Worm (Caenorhabditis elegans) whole organism, L4 larva: ENCODE results near the gene tbb-6.
A peak's percentile ranks its signal among the peaks of the same experiment; 100 is the strongest.

Experiments used
- D1046.2 ChIP-seq: fragments of 200-800 bp; sonication (Bioruptor generic); IDR thresholded peaks from 2 replicates; pipeline ENCODE4 v1.3.6; 2022; ENCODE audit warnings: missing genetic modification characterization, missing compliant biosample characterization
- F37D6.2 ChIP-seq: sonication (generic microtip); optimal IDR thresholded peaks from 2 replicates; lab custom pipeline; 2016; ENCODE audit warnings: mild to moderate bottlenecking, missing genetic modification characterization, missing compliant biosample characterization
- T20F7.1 ChIP-seq: fragments of 200-800 bp; sonication (Bioruptor generic); optimal IDR thresholded peaks from 2 replicates; lab custom pipeline; 2018; ENCODE audit warnings: mild to moderate bottlenecking, missing genetic modification characterization, missing compliant biosample characterization
- T26A8.4 ChIP-seq: fragments of 200-800 bp; sonication (Bioruptor generic); IDR thresholded peaks from 2 replicates; pipeline ENCODE4 v1.3.6; 2022; ENCODE audit warnings: missing genetic modification characterization, missing compliant biosample characterization
- Y105C5A.15 ChIP-seq: fragments of 200-800 bp; sonication (Bioruptor generic); IDR thresholded peaks from 2 replicates; pipeline ENCODE4 v1.3.6; 2022; ENCODE audit warnings: missing genetic modification characterization, missing compliant biosample characterization
- Y48G9A.11 ChIP-seq: fragments of 200-800 bp; sonication (Bioruptor generic); IDR thresholded peaks from 2 replicates; pipeline ENCODE4 v1.3.6; 2022; ENCODE audit warnings: missing genetic modification reagents, missing genetic modification characterization, missing compliant biosample characterization
- Y5F2A.4 ChIP-seq: fragments of 200-800 bp; sonication (Bioruptor generic); optimal IDR thresholded peaks from 2 replicates; lab custom pipeline; 2018; ENCODE audit warnings: mild to moderate bottlenecking, missing genetic modification characterization, missing compliant biosample characterization
- Y75B8A.6 ChIP-seq: fragments of 200-800 bp; sonication (Bioruptor generic); IDR thresholded peaks from 2 replicates; pipeline ENCODE4 v1.3.6; 2022; ENCODE audit warnings: missing genetic modification reagents, missing genetic modification characterization, missing compliant biosample characterization
- aha-1 ChIP-seq: fragments of 150-350 bp; peaks from one replicate; lab custom pipeline; 2014; ENCODE audit warnings: missing biosample characterization, missing genetic modification characterization
- ama-1 ChIP-seq: fragments of 150-350 bp; optimal IDR thresholded peaks from 2 replicates; lab custom pipeline; 2014; ENCODE audit warnings: inconsistent platforms, mixed read lengths
- attf-4 ChIP-seq: sonication (generic microtip); optimal IDR thresholded peaks from 3 replicates; lab custom pipeline; 2017; ENCODE audit warnings: missing biosample characterization, missing genetic modification characterization
- ceh-28 ChIP-seq: fragments of 150-350 bp; optimal IDR thresholded peaks from 2 replicates; lab custom pipeline; 2014; ENCODE audit warnings: missing biosample characterization, missing genetic modification reagents, missing genetic modification characterization
- ceh-32 ChIP-seq: sonication (generic microtip); optimal IDR thresholded peaks from 2 replicates; lab custom pipeline; 2016; ENCODE audit warnings: mild to moderate bottlenecking, missing genetic modification characterization, missing compliant biosample characterization; ENCODE audit not compliant: poor library complexity
- ceh-44 ChIP-seq: fragments of 200-800 bp; sonication (Bioruptor generic); IDR thresholded peaks from 2 replicates; pipeline ENCODE4 v1.3.6; 2022; ENCODE audit warnings: missing genetic modification reagents, missing genetic modification characterization, missing compliant biosample characterization
- ceh-62 ChIP-seq: sonication (generic microtip); optimal IDR thresholded peaks from 2 replicates; lab custom pipeline; 2017; ENCODE audit warnings: missing biosample characterization, missing genetic modification characterization
- ceh-82 ChIP-seq: sonication (generic microtip); optimal IDR thresholded peaks from 2 replicates; lab custom pipeline; 2017; ENCODE audit warnings: missing biosample characterization, missing genetic modification characterization
- cey-2 ChIP-seq: sonication (generic microtip); optimal IDR thresholded peaks from 3 replicates; lab custom pipeline; 2017; ENCODE audit warnings: missing genetic modification characterization, mild to moderate bottlenecking, missing compliant biosample characterization, antibody characterized with exemption, borderline replicate concordance; ENCODE audit not compliant: insufficient read depth
- daf-16 ChIP-seq, 3 experiments: sonication (generic microtip); optimal IDR thresholded peaks; 2 replicates each; lab custom pipeline; 2016 to 2017; ENCODE audit warnings: missing genetic modification characterization in 3 of 3, missing genetic modification reagents in 3 of 3, mild to moderate bottlenecking in 2 of 3, missing compliant biosample characterization in 2 of 3, missing biosample characterization in 1 of 3, moderate library complexity in 1 of 3
- dmd-6 ChIP-seq: fragments of 200-800 bp; sonication (Bioruptor generic); IDR thresholded peaks from 2 replicates; pipeline ENCODE4 v1.3.6; 2022; ENCODE audit warnings: missing genetic modification reagents, missing genetic modification characterization, missing compliant biosample characterization
- dmd-9 ChIP-seq: fragments of 200-800 bp; sonication (Bioruptor generic); IDR thresholded peaks from 2 replicates; pipeline ENCODE4 v1.3.6; 2022; ENCODE audit warnings: missing genetic modification reagents, missing genetic modification characterization, missing compliant biosample characterization
- dve-1 ChIP-seq: sonication (generic microtip); optimal IDR thresholded peaks from 2 replicates; lab custom pipeline; 2017; ENCODE audit warnings: antibody characterized with exemption, mild to moderate bottlenecking, missing genetic modification characterization, missing compliant biosample characterization; ENCODE audit not compliant: insufficient read depth
- hlh-11 ChIP-seq: fragments of 200-800 bp; sonication (Bioruptor generic); optimal IDR thresholded peaks from 2 replicates; lab custom pipeline; 2018; ENCODE audit warnings: mild to moderate bottlenecking, missing genetic modification characterization, missing compliant biosample characterization
- hlh-30 ChIP-seq: sonication (generic microtip); optimal IDR thresholded peaks from 2 replicates; lab custom pipeline; 2017; ENCODE audit warnings: antibody characterized with exemption, mild to moderate bottlenecking, missing genetic modification characterization, missing compliant biosample characterization; ENCODE audit not compliant: insufficient read depth
- lim-7 ChIP-seq: fragments of 200-800 bp; sonication (Bioruptor generic); IDR thresholded peaks from 2 replicates; pipeline ENCODE4 v1.3.6; 2022; ENCODE audit warnings: missing genetic modification characterization, missing compliant biosample characterization
- lin-15B ChIP-seq: fragments of 150-350 bp; sonication (generic microtip); optimal IDR thresholded peaks from 3 replicates; lab custom pipeline; 2014; ENCODE audit warnings: missing biosample characterization, missing genetic modification characterization
- lin-38 ChIP-seq: fragments of 200-800 bp; sonication (Bioruptor generic); IDR thresholded peaks from 2 replicates; pipeline ENCODE4 v1.3.6; 2022; ENCODE audit warnings: missing genetic modification reagents, missing genetic modification characterization, missing compliant biosample characterization
- lsy-2 ChIP-seq, 2 experiments: fragments of 150-350 bp in 1 of 2; sonication (generic microtip) in 1 of 2; optimal IDR thresholded peaks; 2 replicates each; lab custom pipeline; 2014 to 2017; ENCODE audit warnings: missing biosample characterization in 2 of 2, missing genetic modification characterization in 2 of 2
- madf-9 ChIP-seq: fragments of 200-800 bp; sonication (Bioruptor generic); conservative IDR thresholded peaks from 2 replicates; pipeline ENCODE4 v1.3.6; 2022; ENCODE audit warnings: missing genetic modification reagents, missing genetic modification characterization, missing compliant biosample characterization
- mdt-29 ChIP-seq: fragments of 200-800 bp; sonication (Bioruptor generic); IDR thresholded peaks from 2 replicates; pipeline ENCODE4 v1.3.6; 2022; ENCODE audit warnings: missing genetic modification reagents, missing genetic modification characterization, missing compliant biosample characterization
- mep-1 ChIP-seq: fragments of 150-350 bp; sonication (generic microtip); optimal IDR thresholded peaks from 3 replicates; lab custom pipeline; 2014; ENCODE audit warnings: missing biosample characterization, missing genetic modification characterization
- mes-2 ChIP-seq: sonication (generic microtip); optimal IDR thresholded peaks from 2 replicates; lab custom pipeline; 2016; ENCODE audit warnings: missing genotype, mild to moderate bottlenecking, missing genetic modification characterization, missing compliant biosample characterization; ENCODE audit not compliant: poor library complexity, severe bottlenecking
- mxl-2 ChIP-seq: fragments of 200-800 bp; sonication (Bioruptor generic); conservative IDR thresholded peaks from 2 replicates; pipeline ENCODE4 v1.3.6; 2022; ENCODE audit warnings: missing genetic modification reagents, missing genetic modification characterization, missing compliant biosample characterization
- mxl-3 ChIP-seq: fragments of 200-800 bp; sonication (Bioruptor generic); optimal IDR thresholded peaks from 2 replicates; lab custom pipeline; 2018; ENCODE audit warnings: mild to moderate bottlenecking, missing genetic modification characterization, missing compliant biosample characterization
- nhr-10 ChIP-seq: fragments of 150-350 bp; optimal IDR thresholded peaks from 2 replicates; lab custom pipeline; 2014; ENCODE audit warnings: missing biosample characterization, missing genetic modification characterization
- nhr-102 ChIP-seq: sonication (generic microtip); optimal IDR thresholded peaks from 2 replicates; lab custom pipeline; 2016; ENCODE audit warnings: mild to moderate bottlenecking, missing genetic modification characterization, moderate library complexity, missing compliant biosample characterization
- nhr-11 ChIP-seq: fragments of 150-350 bp; optimal IDR thresholded peaks from 2 replicates; lab custom pipeline; 2014; ENCODE audit warnings: missing biosample characterization, missing genetic modification characterization
- nhr-111 ChIP-seq: fragments of 200-800 bp; sonication (Bioruptor generic); optimal IDR thresholded peaks from 2 replicates; lab custom pipeline; 2018; ENCODE audit warnings: mild to moderate bottlenecking, missing genetic modification characterization, missing compliant biosample characterization
- nhr-237 ChIP-seq: sonication (generic microtip); optimal IDR thresholded peaks from 2 replicates; lab custom pipeline; 2017; ENCODE audit warnings: missing biosample characterization, missing genetic modification characterization
- nhr-28 ChIP-seq: fragments of 150-350 bp; optimal IDR thresholded peaks from 2 replicates; lab custom pipeline; 2014; ENCODE audit warnings: missing biosample characterization, missing genetic modification characterization
- nhr-41 ChIP-seq: fragments of 200-800 bp; sonication (Bioruptor generic); IDR thresholded peaks from 2 replicates; pipeline ENCODE4 v1.3.6; 2022; ENCODE audit warnings: missing genetic modification reagents, missing genetic modification characterization, missing compliant biosample characterization
- nhr-48 ChIP-seq: sonication (generic microtip); optimal IDR thresholded peaks from 2 replicates; lab custom pipeline; 2016; ENCODE audit warnings: mild to moderate bottlenecking, missing genetic modification characterization, missing compliant biosample characterization
- php-3 ChIP-seq: fragments of 200-800 bp; sonication (Bioruptor generic); IDR thresholded peaks from 2 replicates; pipeline ENCODE4 v1.3.6; 2022; ENCODE audit warnings: missing genetic modification reagents, missing genetic modification characterization, missing compliant biosample characterization
- pqm-1 ChIP-seq: sonication (generic microtip); optimal IDR thresholded peaks from 2 replicates; lab custom pipeline; 2017; ENCODE audit warnings: missing biosample characterization, missing genetic modification characterization
- saeg-2 ChIP-seq: fragments of 200-800 bp; sonication (Bioruptor generic); IDR thresholded peaks from 2 replicates; pipeline ENCODE4 v1.3.6; 2022; ENCODE audit warnings: missing genetic modification reagents, missing genetic modification characterization, missing compliant biosample characterization
- sdz-12 ChIP-seq: fragments of 200-800 bp; sonication (Bioruptor generic); optimal IDR thresholded peaks from 2 replicates; lab custom pipeline; 2018; ENCODE audit warnings: mild to moderate bottlenecking, missing genetic modification characterization, missing compliant biosample characterization
- snpc-4 ChIP-seq: fragments of 150-350 bp; optimal IDR thresholded peaks from 2 replicates; lab custom pipeline; 2014; ENCODE audit warnings: missing biosample characterization, missing genetic modification characterization
- spr-1 ChIP-seq: sonication (generic microtip); optimal IDR thresholded peaks from 2 replicates; lab custom pipeline; 2016; ENCODE audit warnings: mild to moderate bottlenecking, missing genetic modification characterization, missing compliant biosample characterization
- zfp-2 ChIP-seq: sonication (generic microtip); optimal IDR thresholded peaks from 2 replicates; lab custom pipeline; 2016; ENCODE audit warnings: mild to moderate bottlenecking, missing genetic modification characterization, missing compliant biosample characterization
- zip-11 ChIP-seq: fragments of 200-800 bp; sonication (Bioruptor generic); IDR thresholded peaks from 2 replicates; pipeline ENCODE4 v1.3.6; 2022; ENCODE audit warnings: missing genetic modification characterization, missing compliant biosample characterization
- zip-2 ChIP-seq: fragments of 150-350 bp; optimal IDR thresholded peaks from 2 replicates; lab custom pipeline; 2014; ENCODE audit warnings: missing biosample characterization, missing genetic modification characterization

Gene tbb-6

ce11 chrV:12301985-12302591, 40.8 kb downstream of the tbb-6 start, which contains the start of the genes frm-7 and F55C5.17:
frm-7 (plus strand) TSS chrV:12302484.
F55C5.17 (plus strand) TSS chrV:12302541.
- no peak for TF ChIP-seq madf-9
- no peak for TF ChIP-seq nhr-111 (GFP tag; lab: Kevin White, UChicago)
- TF ChIP-seq lin-15B (tag; lab: Kevin White, UChicago), result no peak
- TF ChIP-seq nhr-48 (tag; lab: Kevin White, UChicago), result peak; percentile 26
- TF ChIP-seq T26A8.4, result no peak
- peak; percentile 15; the same call in 1 of the 2 replicates for TF ChIP-seq lim-7 (GFP tag; lab: Robert Waterston, UW)
- no peak for TF ChIP-seq zfp-2 (tag; lab: Kevin White, UChicago)
- no peak for TF ChIP-seq mes-2 (tag; lab: Kevin White, UChicago)
- no peak for TF ChIP-seq Y105C5A.15 (GFP tag; lab: Robert Waterston, UW)
- no peak for TF ChIP-seq nhr-11 (tag; lab: Kevin White, UChicago)
- no peak for TF ChIP-seq D1046.2 (GFP tag; lab: Robert Waterston, UW)
- TF ChIP-seq aha-1 (tag; lab: Kevin White, UChicago), result peak; percentile 17
- TF ChIP-seq mxl-3 (GFP tag; lab: Kevin White, UChicago), result no peak
- TF ChIP-seq ceh-44 (GFP tag; lab: Robert Waterston, UW), result no peak
- no peak for TF ChIP-seq nhr-102 (tag; lab: Kevin White, UChicago)
- TF ChIP-seq ceh-32 (tag; lab: Kevin White, UChicago), result no peak
- no peak for TF ChIP-seq ceh-82 (tag; lab: Kevin White, UChicago)
- TF ChIP-seq lin-38, result no peak
- 0 out of 2 replicates have a peak, but pooled peaks have one; percentile 9 for TF ChIP-seq nhr-41 (GFP tag; lab: Robert Waterston, UW)
- peak; percentile 57 for TF ChIP-seq dve-1 (tag; lab: Kevin White, UChicago)
- peak; percentile 73 for TF ChIP-seq hlh-11 (tag; lab: Kevin White, UChicago)
- TF ChIP-seq nhr-10, result no peak
- TF ChIP-seq spr-1 (tag; lab: Kevin White, UChicago), result no peak
- peak; percentile 19 for TF ChIP-seq nhr-28
- TF ChIP-seq nhr-237 (tag; lab: Kevin White, UChicago), result no peak
- peak; percentile 54 for TF ChIP-seq dmd-6
- TF ChIP-seq sdz-12 (GFP tag; lab: Kevin White, UChicago), result no peak
- peak; percentile 60 for TF ChIP-seq T20F7.1 (GFP tag; lab: Kevin White, UChicago)
- no peak for TF ChIP-seq daf-16 (GFP tag; optimal IDR thresholded peaks at IDR 0.05; lab: Kevin White, UChicago)
- TF ChIP-seq daf-16 (tag; optimal IDR thresholded peaks at IDR 0.05; lab: Kevin White, UChicago), result peak; percentile 50
- TF ChIP-seq cey-2, result no peak
- TF ChIP-seq Y5F2A.4, result no peak
- no peak for TF ChIP-seq zip-2 (tag; lab: Kevin White, UChicago)
- no peak for TF ChIP-seq mxl-2 (GFP tag; lab: Robert Waterston, UW)
- TF ChIP-seq php-3 (GFP tag; lab: Robert Waterston, UW), result peak; percentile 64; the same call in 1 of the 2 replicates
- no peak for TF ChIP-seq attf-4 (tag; lab: Kevin White, UChicago)
- peak; percentile 84 for TF ChIP-seq hlh-30 (tag; lab: Kevin White, UChicago)
- no peak for TF ChIP-seq ceh-62 (tag; lab: Kevin White, UChicago)
- no peak for TF ChIP-seq ceh-28 (tag; lab: Kevin White, UChicago)
- TF ChIP-seq lsy-2 (tag; optimal IDR thresholded peaks at IDR 0.05; lab: Kevin White, UChicago), result no peak
- TF ChIP-seq mep-1 (tag; lab: Kevin White, UChicago), result peak; percentile 37
- no peak for TF ChIP-seq F37D6.2 (tag; lab: Kevin White, UChicago)
- TF ChIP-seq ama-1 (lab: Kevin White, UChicago), result no peak
- no peak for TF ChIP-seq zip-11 (GFP tag; lab: Robert Waterston, UW)
- TF ChIP-seq Y48G9A.11 (GFP tag; lab: Robert Waterston, UW), result no peak
- no peak for TF ChIP-seq snpc-4
- no peak for TF ChIP-seq Y75B8A.6 (GFP tag; lab: Robert Waterston, UW)
- TF ChIP-seq dmd-9 (GFP tag; lab: Robert Waterston, UW), result no peak
- peak; percentile 47 for TF ChIP-seq pqm-1
- TF ChIP-seq mdt-29, result peak; percentile 64
- no peak for TF ChIP-seq saeg-2 (GFP tag; lab: Robert Waterston, UW)
